Fruit fly (Drosophila melanogaster): ENCODE measurements around the gene CNMa.

- TF ChIP-seq psq (optimal IDR thresholded peaks at IDR 0.05) (no peak), Sin3A (optimal IDR thresholded peaks at IDR 0.05) (no peak), h (optimal IDR thresholded peaks at IDR 0.05) (no peak), insv (optimal IDR thresholded peaks at IDR 0.05) (no peak), ttk (optimal IDR thresholded peaks at IDR 0.05) (no peak), Myc (optimal IDR thresholded peaks at IDR 0.05) (no peak)
These were observed 1.3 kb upstream of the CNMa start, which contains the start of gene CG12024 for dm6 chr3L:1856467-1857350.
